Worm (Caenorhabditis elegans): ENCODE measurements around the gene nhr-204.
"Not testable (repeated sequence)": the region's sequence is repeated elsewhere in the genome, so short reads cannot be mapped to it uniquely, and the experiment has no call there.

Gene nhr-204

DNA sequence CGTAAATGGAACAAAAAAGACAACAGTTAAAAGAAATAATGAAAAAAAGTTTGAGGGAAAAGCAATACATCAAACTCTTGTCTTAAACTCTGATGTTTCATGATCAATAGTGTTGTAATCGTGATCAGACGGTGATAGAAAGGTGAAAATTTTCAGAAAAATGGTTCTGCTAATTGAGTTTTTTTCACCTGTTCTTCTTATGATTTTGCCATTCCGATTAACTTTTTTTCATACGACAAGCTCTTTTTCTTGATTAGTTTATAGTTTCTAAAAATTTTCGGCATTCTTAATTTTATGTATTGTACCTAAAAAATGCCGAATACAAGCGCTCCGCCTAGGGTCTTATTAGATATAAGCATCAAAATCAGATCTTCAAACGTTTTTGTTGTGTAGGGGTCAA, 42.9 kb downstream of the nhr-204 start:
- TF ChIP-seq sea-2 (GFP tag; optimal IDR thresholded peaks at IDR 0.05): no peak
- TF ChIP-seq zag-1 (tag; optimal IDR thresholded peaks at IDR 0.05): no peak
- TF ChIP-seq lsy-12 (tag; optimal IDR thresholded peaks at IDR 0.05): no peak
- TF ChIP-seq ama-1 (optimal IDR thresholded peaks at IDR 0.05): no peak

DNA sequence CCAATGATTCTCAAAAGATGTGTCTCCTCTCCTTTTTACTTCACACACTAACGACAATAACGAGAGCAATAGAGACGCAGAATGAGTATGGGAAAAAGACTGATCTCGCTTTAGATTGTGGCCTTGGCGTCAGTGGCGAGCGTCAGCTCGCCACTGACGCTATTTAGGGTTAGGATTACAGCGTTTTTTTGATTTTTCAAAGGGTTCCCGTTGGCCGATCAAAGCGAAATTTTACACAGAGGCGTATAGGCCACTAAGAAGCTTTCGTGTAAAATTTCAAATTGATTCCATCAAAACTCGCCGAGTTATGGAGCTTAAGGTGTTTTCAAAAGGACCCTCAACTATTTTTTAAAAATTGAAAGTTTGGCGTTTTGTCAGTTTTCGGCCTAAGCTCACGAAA, 45.9 kb downstream of the nhr-204 start, which contains the start of gene DC2.5:
Gene DC2.5, minus strand, starts transcription at position 101 of the 400 bp plus-strand sequence.
- TF ChIP-seq elt-3 (tag; optimal IDR thresholded peaks at IDR 0.05); unc-62 (GFP tag; optimal IDR thresholded peaks at IDR 0.05); nhr-11 (tag; optimal IDR thresholded peaks at IDR 0.05): not testable (repeated sequence)

DNA sequence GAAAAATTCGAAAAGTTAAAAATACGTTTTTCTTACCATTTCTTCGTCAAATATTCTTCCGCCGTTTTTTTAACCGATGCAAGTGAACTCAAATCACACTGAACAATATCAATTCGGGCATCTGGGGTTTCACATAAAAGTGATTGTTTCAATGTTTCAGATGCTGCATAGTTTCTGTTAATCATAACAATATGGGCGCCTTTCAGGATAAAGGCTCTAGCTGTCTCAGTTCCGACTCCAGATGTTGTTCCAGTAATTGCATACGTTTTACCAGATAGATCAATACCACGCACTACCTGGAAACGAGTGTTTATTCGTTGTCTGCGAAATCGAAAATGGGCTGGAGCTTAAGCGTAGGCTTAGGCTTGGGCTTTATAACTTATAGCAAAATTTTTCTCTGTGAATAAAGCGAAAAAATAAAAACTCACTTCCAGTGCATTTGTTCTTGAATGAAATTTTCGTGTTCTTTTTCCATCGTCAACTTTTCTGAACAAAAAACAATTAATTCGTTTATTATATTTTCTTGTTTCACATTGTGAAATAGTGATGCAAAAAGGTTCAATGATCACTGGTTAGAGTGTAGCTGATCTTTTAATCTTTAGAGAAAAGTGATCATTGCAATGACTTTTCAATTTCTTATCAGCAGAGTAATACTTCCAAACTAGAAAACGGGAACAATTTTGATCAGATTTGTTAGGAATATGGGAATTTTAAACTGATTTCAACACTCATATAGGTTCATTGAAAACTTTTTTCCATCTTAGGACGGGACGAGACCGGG, 47.1 kb downstream of the nhr-204 start:
- TF ChIP-seq elt-2 (tag; optimal IDR thresholded peaks at IDR 0.05) (peak; percentile 47), ama-1 (optimal IDR thresholded peaks at IDR 0.05) (no peak), pqm-1 (tag; optimal IDR thresholded peaks at IDR 0.05) (peak; percentile 31), elt-3 (tag; optimal IDR thresholded peaks at IDR 0.05) (no peak)

DNA sequence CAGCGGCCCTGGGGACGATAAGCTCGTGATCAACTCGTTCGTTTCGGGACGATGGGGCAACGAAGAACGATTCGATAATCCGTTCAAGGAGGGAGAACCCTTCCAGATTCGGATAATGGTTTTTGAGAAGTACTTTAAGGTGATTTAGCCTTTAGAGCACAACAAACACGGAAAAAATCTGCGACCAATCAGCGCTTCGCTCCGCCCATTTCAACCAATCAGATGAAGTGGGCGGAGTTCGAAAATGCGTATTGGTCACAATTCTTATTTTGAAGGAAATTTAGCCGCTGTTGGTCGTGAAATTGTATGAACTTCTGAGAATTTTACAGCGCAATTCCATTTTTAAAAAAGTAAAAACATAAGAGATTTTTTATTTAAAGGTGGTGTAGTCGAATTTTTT, 51.8 kb downstream of the nhr-204 start:
- no peak for TF ChIP-seq ztf-11 (tag; optimal IDR thresholded peaks at IDR 0.05)
- TF ChIP-seq ZK546.5 (tag; optimal IDR thresholded peaks at IDR 0.05): no peak
- TF ChIP-seq nfya-1 (tag; optimal IDR thresholded peaks at IDR 0.05; ENCODE audit: insufficient read depth): peak; percentile 92
- no peak for TF ChIP-seq lsy-12 (tag; optimal IDR thresholded peaks at IDR 0.05)
- TF ChIP-seq mml-1 (tag; optimal IDR thresholded peaks at IDR 0.05): no peak
